Worm (Caenorhabditis elegans) whole organism, L3 larva: ENCODE measurements around the gene C06E4.1.

ENCODE experiments used
- egl-5 ChIP-seq: fragments of 150-350 bp; optimal IDR thresholded peaks from 2 replicates; lab custom pipeline; 2017; ENCODE audit warnings: missing biosample characterization, missing genetic modification reagents, missing genetic modification characterization, inconsistent platforms
- nhr-237 ChIP-seq: fragments of 150-350 bp; optimal IDR thresholded peaks from 2 replicates; lab custom pipeline; 2014; ENCODE audit warnings: missing biosample characterization, missing genetic modification characterization
- nhr-76 ChIP-seq: fragments of 150-350 bp; sonication (generic microtip); optimal IDR thresholded peaks from 5 replicates; lab custom pipeline; 2014; ENCODE audit warnings: missing biosample characterization, missing genetic modification characterization
- nhr-77 ChIP-seq: fragments of 150-350 bp; optimal IDR thresholded peaks from 2 replicates; lab custom pipeline; 2014; ENCODE audit warnings: missing biosample characterization, missing genetic modification characterization
- pha-4 ChIP-seq: fragments of 150-350 bp; optimal IDR thresholded peaks from 2 replicates; lab custom pipeline; 2014; ENCODE audit warnings: missing biosample characterization, missing genetic modification reagents, missing genetic modification characterization
- unc-62 ChIP-seq: fragments of 150-350 bp; sonication (generic microtip); optimal IDR thresholded peaks from 4 replicates; lab custom pipeline; 2014; ENCODE audit warnings: missing biosample characterization, missing genetic modification reagents, missing genetic modification characterization

- TF ChIP-seq unc-62 (no peak), egl-5 (no peak), pha-4 (tag; lab: Kevin White, UChicago) (no peak), nhr-77 (no peak), nhr-237 (tag; lab: Kevin White, UChicago) (no peak), nhr-76 (no peak)
Observed at ce11 chrIV:7301481-7301880, 18.4 kb downstream of the C06E4.1 start.
